Worm (Caenorhabditis elegans) whole organism, L3 larva: Measurements from ENCODE around the gene pqn-41.

Source experiments
- R02D3.7 ChIP-seq: fragments of 150-350 bp; optimal IDR thresholded peaks from 2 replicates; lab custom pipeline; 2014; ENCODE audit warnings: missing biosample characterization, missing genetic modification characterization
- ZK546.5 ChIP-seq: sonication (generic microtip); optimal IDR thresholded peaks from 2 replicates; lab custom pipeline; 2017; ENCODE audit warnings: missing biosample characterization, missing genetic modification characterization
- aly-2 ChIP-seq: fragments of 150-350 bp; optimal IDR thresholded peaks from 2 replicates; lab custom pipeline; 2014; ENCODE audit warnings: missing biosample characterization, missing genetic modification characterization
- ama-1 ChIP-seq: fragments of 150-350 bp; optimal IDR thresholded peaks from 2 replicates; lab custom pipeline; 2018
- ceh-16 ChIP-seq: sonication (generic microtip); optimal IDR thresholded peaks from 2 replicates; lab custom pipeline; 2017; ENCODE audit warnings: missing biosample characterization, missing genetic modification characterization
- ceh-28 ChIP-seq: fragments of 150-350 bp; optimal IDR thresholded peaks from 2 replicates; lab custom pipeline; 2014; ENCODE audit warnings: missing biosample characterization, missing genetic modification reagents, missing genetic modification characterization
- ceh-82 ChIP-seq: fragments of 150-350 bp; optimal IDR thresholded peaks from 2 replicates; lab custom pipeline; 2014; ENCODE audit warnings: missing biosample characterization, missing genetic modification characterization
- ceh-9 ChIP-seq: sonication (generic microtip); optimal IDR thresholded peaks from 2 replicates; lab custom pipeline; 2018; ENCODE audit warnings: missing biosample characterization, missing genetic modification characterization
- daf-12 ChIP-seq: fragments of 150-350 bp; optimal IDR thresholded peaks from 2 replicates; lab custom pipeline; 2014; ENCODE audit warnings: missing biosample characterization, missing genetic modification reagents, missing genetic modification characterization
- egl-27 ChIP-seq: sonication (generic microtip); optimal IDR thresholded peaks from 4 replicates; lab custom pipeline; 2017; ENCODE audit warnings: missing biosample characterization, missing genetic modification reagents, missing genetic modification characterization
- egl-5 ChIP-seq: fragments of 150-350 bp; optimal IDR thresholded peaks from 2 replicates; lab custom pipeline; 2017; ENCODE audit warnings: missing biosample characterization, missing genetic modification reagents, missing genetic modification characterization, inconsistent platforms
- elt-1 ChIP-seq: fragments of 150-350 bp; optimal IDR thresholded peaks from 2 replicates; lab custom pipeline; 2014; ENCODE audit warnings: missing biosample characterization, missing genetic modification characterization
- elt-2 ChIP-seq: sonication (generic microtip); optimal IDR thresholded peaks from 2 replicates; lab custom pipeline; 2016; ENCODE audit warnings: missing genetic modification reagents, mild to moderate bottlenecking, missing genetic modification characterization, missing compliant biosample characterization
- elt-3 ChIP-seq, 3 experiments: fragments of 150-350 bp in 1 of 3; sonication (generic microtip) in 2 of 3; optimal IDR thresholded peaks; 2 replicates in 2 of 3; 4 replicates in 1 of 3; lab custom pipeline; 2014 to 2017; ENCODE audit warnings: missing biosample characterization in 3 of 3, missing genetic modification characterization in 3 of 3
- eor-1 ChIP-seq, 2 experiments: fragments of 150-350 bp; optimal IDR thresholded peaks; 2 replicates each; lab custom pipeline; 2014 to 2018; ENCODE audit warnings: missing biosample characterization in 2 of 2, missing genetic modification characterization in 2 of 2
- fkh-10 ChIP-seq: sonication (generic microtip); optimal IDR thresholded peaks from 2 replicates; lab custom pipeline; 2017; ENCODE audit warnings: missing biosample characterization, missing genetic modification reagents, missing genetic modification characterization
- fkh-2 ChIP-seq: fragments of 150-350 bp; optimal IDR thresholded peaks from 2 replicates; lab custom pipeline; 2014; ENCODE audit warnings: missing biosample characterization, missing genetic modification reagents, missing genetic modification characterization
- fos-1 ChIP-seq: fragments of 150-350 bp; optimal IDR thresholded peaks from 2 replicates; lab custom pipeline; 2014; ENCODE audit warnings: missing biosample characterization, missing genetic modification characterization
- hmg-11 ChIP-seq: sonication (generic microtip); optimal IDR thresholded peaks from 2 replicates; lab custom pipeline; 2016; ENCODE audit warnings: missing genetic modification characterization, missing compliant biosample characterization
- jun-1 ChIP-seq: fragments of 150-350 bp; optimal IDR thresholded peaks from 2 replicates; lab custom pipeline; 2014; ENCODE audit warnings: missing biosample characterization, missing genetic modification reagents, missing genetic modification characterization
- lin-15B ChIP-seq: fragments of 150-350 bp; optimal IDR thresholded peaks from 2 replicates; lab custom pipeline; 2014; ENCODE audit warnings: missing biosample characterization, missing genetic modification characterization
- lin-39 ChIP-seq: fragments of 150-350 bp; optimal IDR thresholded peaks from 2 replicates; lab custom pipeline; 2018; ENCODE audit warnings: missing biosample characterization, missing genetic modification reagents, missing genetic modification characterization
- lsy-12 ChIP-seq: sonication (generic microtip); optimal IDR thresholded peaks from 2 replicates; lab custom pipeline; 2016; ENCODE audit warnings: mild to moderate bottlenecking, missing genetic modification characterization, missing compliant biosample characterization
- mdl-1 ChIP-seq: fragments of 150-350 bp; optimal IDR thresholded peaks from 2 replicates; lab custom pipeline; 2014; ENCODE audit warnings: missing biosample characterization, missing genetic modification characterization
- mml-1 ChIP-seq: fragments of 150-350 bp; sonication (generic microtip); optimal IDR thresholded peaks from 3 replicates; lab custom pipeline; 2014; ENCODE audit warnings: missing biosample characterization, missing genetic modification characterization
- nfya-1 ChIP-seq: sonication (generic microtip); optimal IDR thresholded peaks from 2 replicates; lab custom pipeline; 2017; ENCODE audit warnings: missing genetic modification characterization, mild to moderate bottlenecking, missing compliant biosample characterization, antibody characterized with exemption, moderate library complexity; ENCODE audit not compliant: insufficient read depth
- nhr-11 ChIP-seq: fragments of 150-350 bp; optimal IDR thresholded peaks from 2 replicates; lab custom pipeline; 2014; ENCODE audit warnings: missing biosample characterization, missing genetic modification characterization
- nhr-12 ChIP-seq: fragments of 150-350 bp; optimal IDR thresholded peaks from 2 replicates; lab custom pipeline; 2014; ENCODE audit warnings: missing biosample characterization, missing genetic modification characterization
- nhr-23 ChIP-seq: fragments of 150-350 bp; optimal IDR thresholded peaks from 2 replicates; lab custom pipeline; 2014; ENCODE audit warnings: missing biosample characterization, missing genetic modification reagents, missing genetic modification characterization
- nhr-237 ChIP-seq: fragments of 150-350 bp; optimal IDR thresholded peaks from 2 replicates; lab custom pipeline; 2014; ENCODE audit warnings: missing biosample characterization, missing genetic modification characterization
- nhr-25 ChIP-seq: sonication (generic microtip); optimal IDR thresholded peaks from 2 replicates; lab custom pipeline; 2017; ENCODE audit warnings: missing biosample characterization, missing genetic modification characterization
- nhr-28 ChIP-seq: fragments of 150-350 bp; optimal IDR thresholded peaks from 2 replicates; lab custom pipeline; 2014; ENCODE audit warnings: missing biosample characterization, missing genetic modification characterization
- nhr-43 ChIP-seq: sonication (generic microtip); optimal IDR thresholded peaks from 2 replicates; lab custom pipeline; 2016; ENCODE audit warnings: mild to moderate bottlenecking, missing genetic modification characterization, missing compliant biosample characterization; ENCODE audit not compliant: poor library complexity, severe bottlenecking
- nhr-67 ChIP-seq: fragments of 150-350 bp; optimal IDR thresholded peaks from 2 replicates; lab custom pipeline; 2014; ENCODE audit warnings: missing biosample characterization, missing genetic modification characterization
- nhr-76 ChIP-seq: fragments of 150-350 bp; sonication (generic microtip); optimal IDR thresholded peaks from 5 replicates; lab custom pipeline; 2014; ENCODE audit warnings: missing biosample characterization, missing genetic modification characterization
- nhr-77 ChIP-seq: fragments of 150-350 bp; optimal IDR thresholded peaks from 2 replicates; lab custom pipeline; 2014; ENCODE audit warnings: missing biosample characterization, missing genetic modification characterization
- pha-4 ChIP-seq: fragments of 150-350 bp; optimal IDR thresholded peaks from 2 replicates; lab custom pipeline; 2014; ENCODE audit warnings: missing biosample characterization, missing genetic modification reagents, missing genetic modification characterization
- pqm-1 ChIP-seq: fragments of 150-350 bp; optimal IDR thresholded peaks from 2 replicates; lab custom pipeline; 2017; ENCODE audit warnings: missing biosample characterization, missing genetic modification characterization, inconsistent platforms
- sea-2 ChIP-seq: fragments of 150-350 bp; sonication (generic microtip); optimal IDR thresholded peaks from 4 replicates; lab custom pipeline; 2014; ENCODE audit warnings: missing biosample characterization, missing genetic modification reagents, missing genetic modification characterization
- skn-1 ChIP-seq: fragments of 150-350 bp; optimal IDR thresholded peaks from 2 replicates; lab custom pipeline; 2014; ENCODE audit warnings: missing biosample characterization, missing genetic modification characterization
- snpc-4 ChIP-seq: fragments of 150-350 bp; optimal IDR thresholded peaks from 2 replicates; lab custom pipeline; 2014; ENCODE audit warnings: missing biosample characterization, missing genetic modification characterization
- tbx-2 ChIP-seq: sonication (generic microtip); optimal IDR thresholded peaks from 2 replicates; lab custom pipeline; 2016; ENCODE audit warnings: mild to moderate bottlenecking, missing genetic modification characterization, missing compliant biosample characterization
- unc-39 ChIP-seq: sonication (generic microtip); optimal IDR thresholded peaks from 4 replicates; lab custom pipeline; 2017; ENCODE audit warnings: missing biosample characterization, missing genetic modification characterization
- unc-62 ChIP-seq: fragments of 150-350 bp; sonication (generic microtip); optimal IDR thresholded peaks from 4 replicates; lab custom pipeline; 2014; ENCODE audit warnings: missing biosample characterization, missing genetic modification reagents, missing genetic modification characterization
- zag-1 ChIP-seq: fragments of 150-350 bp; optimal IDR thresholded peaks from 2 replicates; lab custom pipeline; 2014; ENCODE audit warnings: missing biosample characterization, missing genetic modification characterization
- ztf-11 ChIP-seq: fragments of 150-350 bp; optimal IDR thresholded peaks from 2 replicates; lab custom pipeline; 2014; ENCODE audit warnings: missing biosample characterization, missing genetic modification characterization
- ztf-4 ChIP-seq: fragments of 150-350 bp; optimal IDR thresholded peaks from 2 replicates; lab custom pipeline; 2014; ENCODE audit warnings: missing biosample characterization, missing genetic modification characterization

Gene pqn-41

ce11 chrIII:1922516-1922915, 16.8 kb downstream of the pqn-41 start:
- no peak for TF ChIP-seq pqm-1 (tag; lab: Kevin White, UChicago)
- TF ChIP-seq daf-12 (tag; lab: Kevin White, UChicago): no peak
- no peak for TF ChIP-seq ceh-16 (tag; lab: Kevin White, UChicago)
- no peak for TF ChIP-seq skn-1 (tag; lab: Kevin White, UChicago)
- TF ChIP-seq R02D3.7 (tag; lab: Kevin White, UChicago): no peak

- no peak for TF ChIP-seq nhr-237 (tag; lab: Kevin White, UChicago)
- peak; percentile 85 for TF ChIP-seq nhr-43 (tag; lab: Kevin White, UChicago)
- peak; percentile 57 for TF ChIP-seq R02D3.7 (tag; lab: Kevin White, UChicago)
- no peak for TF ChIP-seq mml-1 (tag; lab: Kevin White, UChicago)
- TF ChIP-seq jun-1 (tag; lab: Kevin White, UChicago): peak; percentile 91
- TF ChIP-seq ceh-82 (tag; lab: Kevin White, UChicago): peak; percentile 65
- peak; percentile 77 for TF ChIP-seq hmg-11 (tag; lab: Kevin White, UChicago)
- peak; percentile 58 for TF ChIP-seq lin-15B
- TF ChIP-seq ceh-16 (tag; lab: Kevin White, UChicago): peak; percentile 46
- no peak for TF ChIP-seq unc-39 (tag; lab: Kevin White, UChicago)
- TF ChIP-seq nhr-12 (tag; lab: Kevin White, UChicago): no peak
- TF ChIP-seq fkh-10 (GFP tag; lab: Kevin White, UChicago): peak; percentile 46
- TF ChIP-seq zag-1 (tag; lab: Kevin White, UChicago): peak; percentile 33
- TF ChIP-seq unc-62 (GFP tag; lab: Kevin White, UChicago): peak; percentile 96
- no peak for TF ChIP-seq fkh-2 (tag; lab: Kevin White, UChicago)
- TF ChIP-seq sea-2 (GFP tag; lab: Kevin White, UChicago): peak; percentile 57
- no peak for TF ChIP-seq ztf-4 (tag; lab: Kevin White, UChicago)
- peak; percentile 16 for TF ChIP-seq ama-1 (lab: Kevin White, UChicago)
- TF ChIP-seq eor-1 (tag; optimal IDR thresholded peaks at IDR 0.05; lab: Kevin White, UChicago): no peak
- peak; percentile 96 for TF ChIP-seq egl-27 (tag; lab: Kevin White, UChicago)
- TF ChIP-seq nhr-23: peak; percentile 94
- peak; percentile 60 for TF ChIP-seq skn-1 (tag; lab: Kevin White, UChicago)
- no peak for TF ChIP-seq nhr-28 (tag; lab: Kevin White, UChicago)
- peak; percentile 92 for TF ChIP-seq nfya-1
- no peak for TF ChIP-seq nhr-76 (tag; lab: Kevin White, UChicago)
- peak; percentile 72 for TF ChIP-seq egl-5
- no peak for TF ChIP-seq elt-2 (tag; lab: Kevin White, UChicago)
- TF ChIP-seq ZK546.5 (tag; lab: Kevin White, UChicago): no peak
- peak; percentile 97 for TF ChIP-seq nhr-25 (tag; lab: Kevin White, UChicago)
- TF ChIP-seq elt-1 (tag; lab: Kevin White, UChicago): peak; percentile 92
- TF ChIP-seq pha-4 (tag; lab: Kevin White, UChicago): peak; percentile 89
- no peak for TF ChIP-seq nhr-77 (tag; lab: Kevin White, UChicago)
- TF ChIP-seq elt-3 (tag; optimal IDR thresholded peaks at IDR 0.05; lab: Kevin White, UChicago): peak in 1 of 3 experiments; percentile 49
- peak; percentile 46 for TF ChIP-seq snpc-4 (tag; lab: Kevin White, UChicago)
- peak; percentile 68 for TF ChIP-seq ceh-28 (tag; lab: Kevin White, UChicago)
- TF ChIP-seq lsy-12 (tag; lab: Kevin White, UChicago): peak; percentile 84
- TF ChIP-seq fos-1: peak; percentile 12
- no peak for TF ChIP-seq pqm-1 (tag; lab: Kevin White, UChicago)
- TF ChIP-seq aly-2 (tag; lab: Kevin White, UChicago): no peak
- no peak for TF ChIP-seq ztf-11 (tag; lab: Kevin White, UChicago)
- TF ChIP-seq daf-12 (tag; lab: Kevin White, UChicago): no peak
- TF ChIP-seq nhr-11 (tag; lab: Kevin White, UChicago): peak; percentile 29
- TF ChIP-seq mdl-1 (tag; lab: Kevin White, UChicago): peak; percentile 56
- TF ChIP-seq lin-39 (tag; lab: Kevin White, UChicago): peak; percentile 100
- TF ChIP-seq ceh-9 (tag; lab: Kevin White, UChicago): no peak
- no peak for TF ChIP-seq nhr-67 (tag; lab: Kevin White, UChicago)
- TF ChIP-seq tbx-2: peak; percentile 73
These were observed 17.9 kb downstream of the pqn-41 start for ce11 chrIII:1923419-1924318.
